Fruit fly (Drosophila melanogaster) whole organism, embryonic: ENCODE measurements around the gene CG10621.

Experiments used
- B-H1 ChIP-seq: fragments of 200-800 bp; sonication (Bioruptor generic); IDR thresholded peaks from 3 replicates; pipeline ENCODE4 v1.3.6; 2022; ENCODE audit warnings: missing biosample characterization, missing genetic modification characterization
- Bgb ChIP-seq: fragments of 200-800 bp; sonication (Bioruptor generic); IDR thresholded peaks from 2 replicates; pipeline ENCODE4 v1.3.6; 2022; ENCODE audit warnings: missing biosample characterization, missing genetic modification characterization; ENCODE audit not compliant: partially characterized antibody
- CG12299 ChIP-seq: fragments of 200-800 bp; sonication (Bioruptor generic); optimal IDR thresholded peaks from 2 replicates; lab custom pipeline; 2018; ENCODE audit warnings: missing biosample characterization, mild to moderate bottlenecking, missing genetic modification characterization
- CG13296 ChIP-seq: fragments of 200-800 bp; sonication (Bioruptor generic); optimal IDR thresholded peaks from 3 replicates; lab custom pipeline; 2018; ENCODE audit warnings: missing biosample characterization, mild to moderate bottlenecking, missing genetic modification characterization
- CG1647 ChIP-seq: fragments of 200-800 bp; sonication (Bioruptor generic); optimal IDR thresholded peaks from 3 replicates; lab custom pipeline; 2016; ENCODE audit warnings: missing biosample characterization, missing genetic modification characterization
- CG2199 ChIP-seq: fragments of 200-800 bp; sonication (Bioruptor generic); IDR thresholded peaks from 3 replicates; pipeline ENCODE4 v1.3.6; 2022; ENCODE audit warnings: missing biosample characterization, missing genetic modification characterization
- CG3065 ChIP-seq: fragments of 200-800 bp; sonication (Bioruptor generic); optimal IDR thresholded peaks from 2 replicates; lab custom pipeline; 2016; ENCODE audit warnings: missing biosample characterization, missing genetic modification characterization
- CG31224 ChIP-seq: fragments of 200-800 bp; sonication (Bioruptor generic); IDR thresholded peaks from 2 replicates; pipeline ENCODE4 v1.3.6; 2022; ENCODE audit warnings: missing biosample characterization, missing genetic modification characterization
- CG3281 ChIP-seq: fragments of 200-800 bp; sonication (Bioruptor generic); optimal IDR thresholded peaks from 3 replicates; lab custom pipeline; 2017; ENCODE audit warnings: missing biosample characterization, mild to moderate bottlenecking, missing genetic modification characterization
- CG34224 ChIP-seq: fragments of 200-800 bp; sonication (Bioruptor generic); IDR thresholded peaks from 3 replicates; pipeline ENCODE4 v1.3.6; 2022; ENCODE audit warnings: missing biosample characterization, missing genetic modification characterization; ENCODE audit not compliant: partially characterized antibody
- CG4424 ChIP-seq: fragments of 200-800 bp; sonication (Bioruptor generic); optimal IDR thresholded peaks from 3 replicates; lab custom pipeline; 2016; ENCODE audit warnings: missing biosample characterization, missing genetic modification characterization
- CG9817 ChIP-seq: fragments of 200-800 bp; sonication (Bioruptor generic); optimal IDR thresholded peaks from 2 replicates; lab custom pipeline; 2018; ENCODE audit warnings: missing biosample characterization, mild to moderate bottlenecking, missing genetic modification characterization, moderate library complexity
- D19A ChIP-seq: fragments of 200-800 bp; optimal IDR thresholded peaks from 3 replicates; lab custom pipeline; 2019; ENCODE audit warnings: missing biosample characterization, mild to moderate bottlenecking, missing genetic modification characterization, moderate library complexity
- Dll ChIP-seq: fragments of 200-800 bp; sonication (Bioruptor generic); IDR thresholded peaks from 4 replicates; pipeline ENCODE4 v1.3.6; 2022; ENCODE audit warnings: missing biosample characterization, missing genetic modification characterization; ENCODE audit not compliant: partially characterized antibody
- Doc3 ChIP-seq: fragments of 200-800 bp; sonication (Bioruptor generic); IDR thresholded peaks from 3 replicates; pipeline ENCODE4 v1.3.6; 2022; ENCODE audit warnings: missing biosample characterization, missing genetic modification characterization; ENCODE audit not compliant: partially characterized antibody
- Ets65A ChIP-seq: fragments of 200-800 bp; sonication (Bioruptor generic); peaks from one replicate; lab custom pipeline; 2016; ENCODE audit warnings: missing biosample characterization, missing genetic modification characterization
- H2.0 ChIP-seq: fragments of 200-800 bp; sonication (Bioruptor generic); IDR thresholded peaks from 2 replicates; pipeline ENCODE4 v1.3.6; 2022; ENCODE audit warnings: missing biosample characterization, missing genetic modification characterization
- Hmr ChIP-seq: fragments of 200-800 bp; sonication (Bioruptor generic); optimal IDR thresholded peaks from 3 replicates; lab custom pipeline; 2017; ENCODE audit warnings: mild to moderate bottlenecking, missing biosample characterization, missing genetic modification reagents, missing genetic modification characterization
- Lhr ChIP-seq: fragments of 200-800 bp; sonication (Bioruptor generic); optimal IDR thresholded peaks from 3 replicates; lab custom pipeline; 2017; ENCODE audit warnings: mild to moderate bottlenecking, missing biosample characterization, missing genetic modification reagents, missing genetic modification characterization
- Mad ChIP-seq: fragments of 200-800 bp; sonication (Bioruptor generic); optimal IDR thresholded peaks from 2 replicates; lab custom pipeline; 2016; ENCODE audit warnings: missing biosample characterization, missing genetic modification characterization
- Myb ChIP-seq: fragments of 200-800 bp; sonication (Bioruptor generic); optimal IDR thresholded peaks from 2 replicates; lab custom pipeline; 2016; ENCODE audit warnings: missing biosample characterization, missing genetic modification characterization
- Opbp ChIP-seq: fragments of 200-800 bp; sonication (Bioruptor generic); IDR thresholded peaks from 3 replicates; pipeline ENCODE4 v1.3.6; 2022; ENCODE audit warnings: missing biosample characterization, missing genetic modification characterization; ENCODE audit not compliant: partially characterized antibody
- Scr ChIP-seq: fragments of 200-800 bp; sonication (Bioruptor generic); IDR thresholded peaks from 2 replicates; pipeline ENCODE4 v1.3.6; 2022; ENCODE audit warnings: missing biosample characterization, missing genetic modification characterization; ENCODE audit not compliant: partially characterized antibody
- Tbp ChIP-seq: fragments of >200 bp; optimal IDR thresholded peaks from 2 replicates; lab custom pipeline; 2018; ENCODE audit warnings: missing biosample characterization, missing genetic modification characterization
- Xbp1 ChIP-seq: fragments of 200-800 bp; sonication (Bioruptor generic); optimal IDR thresholded peaks from 3 replicates; lab custom pipeline; 2016; ENCODE audit warnings: missing biosample characterization, mild to moderate bottlenecking, missing genetic modification characterization
- amos ChIP-seq: fragments of 200-800 bp; sonication (Bioruptor generic); IDR thresholded peaks from 2 replicates; pipeline ENCODE4 v1.3.6; 2022; ENCODE audit warnings: missing biosample characterization, missing genetic modification characterization; ENCODE audit not compliant: partially characterized antibody
- aop ChIP-seq: fragments of 200-800 bp; sonication (Bioruptor generic); IDR thresholded peaks from 2 replicates; pipeline ENCODE4 v1.3.6; 2022; ENCODE audit warnings: missing biosample characterization, missing genetic modification characterization
- cas ChIP-seq: fragments of 200-800 bp; sonication (Bioruptor generic); IDR thresholded peaks from 2 replicates; pipeline ENCODE4 v1.3.6; 2022; ENCODE audit warnings: missing biosample characterization, missing genetic modification characterization
- dm ChIP-seq: fragments of 200-800 bp; sonication (Bioruptor generic); optimal IDR thresholded peaks from 3 replicates; lab custom pipeline; 2016; ENCODE audit warnings: missing biosample characterization, missing genetic modification characterization
- eve ChIP-seq, 2 experiments: fragments of >200 bp; optimal IDR thresholded peaks; 2 replicates each; lab custom pipeline; 2017; ENCODE audit warnings: missing biosample characterization in 2 of 2, missing genetic modification characterization in 2 of 2
- fd64A ChIP-seq: fragments of 200-800 bp; sonication (Bioruptor generic); optimal IDR thresholded peaks from 3 replicates; lab custom pipeline; 2018; ENCODE audit warnings: missing biosample characterization, mild to moderate bottlenecking, missing genetic modification characterization
- grau ChIP-seq: fragments of 200-800 bp; optimal IDR thresholded peaks from 3 replicates; lab custom pipeline; 2019; ENCODE audit warnings: missing biosample characterization, mild to moderate bottlenecking, missing genetic modification characterization, moderate library complexity
- gro ChIP-seq: fragments of 200-800 bp; sonication (Bioruptor generic); optimal IDR thresholded peaks from 2 replicates; lab custom pipeline; 2016; ENCODE audit warnings: missing biosample characterization, missing genetic modification characterization
- hkb ChIP-seq, 2 experiments: fragments of 200-800 bp in 1 of 2; fragments of >200 bp in 1 of 2; sonication (Bioruptor generic) in 1 of 2; IDR thresholded peaks in 1 of 2; optimal IDR thresholded peaks in 1 of 2; 2 replicates each; pipeline versions ENCODE4 v1.3.6 to Lab custom; 2017 to 2022; ENCODE audit warnings: missing biosample characterization in 1 of 2, missing genetic modification characterization in 1 of 2
- maf-S ChIP-seq: fragments of 200-800 bp; sonication (Bioruptor generic); optimal IDR thresholded peaks from 2 replicates; lab custom pipeline; 2016; ENCODE audit warnings: missing biosample characterization, missing genetic modification characterization
- sd ChIP-seq: fragments of 200-800 bp; sonication (Bioruptor generic); optimal IDR thresholded peaks from 3 replicates; lab custom pipeline; 2018; ENCODE audit warnings: missing biosample characterization, mild to moderate bottlenecking, missing genetic modification characterization, moderate library complexity
- sim ChIP-seq: fragments of 200-800 bp; sonication (Bioruptor generic); IDR thresholded peaks from 2 replicates; pipeline ENCODE4 v1.3.6; 2022; ENCODE audit warnings: missing biosample characterization, missing genetic modification characterization
- ssp ChIP-seq: fragments of 200-800 bp; sonication (Bioruptor generic); IDR thresholded peaks from 2 replicates; pipeline ENCODE4 v1.3.6; 2022; ENCODE audit warnings: missing biosample characterization, missing genetic modification characterization
- z ChIP-seq: fragments of 200-800 bp; sonication (Bioruptor generic); IDR thresholded peaks from 3 replicates; pipeline ENCODE4 v1.3.6; 2022; ENCODE audit warnings: missing biosample characterization, missing genetic modification characterization
- zen ChIP-seq: fragments of 200-800 bp; sonication (Bioruptor generic); optimal IDR thresholded peaks from 3 replicates; lab custom pipeline; 2018; ENCODE audit warnings: missing biosample characterization, mild to moderate bottlenecking, missing genetic modification characterization, moderate library complexity

Gene CG10621

dm6 chr2L:18985201-18986124, 31.2 kb upstream of the CG10621 start (continued):
- TF ChIP-seq Mad (no peak), CG3065 (no peak), Tbp (no peak), D19A (tag; lab: Kevin White, UChicago) (no peak), z (GFP tag; lab: Robert Waterston, UW) (no peak), cas (GFP tag; lab: Robert Waterston, UW) (no peak), sd (tag; lab: Kevin White, UChicago) (peak; percentile 42), fd64A (GFP tag; lab: Kevin White, UChicago) (no peak), Bgb (GFP tag; lab: Robert Waterston, UW) (no peak), ssp (GFP tag; lab: Robert Waterston, UW) (no peak), CG1647 (GFP tag; lab: Kevin White, UChicago) (no peak), dm (GFP tag; lab: Kevin White, UChicago) (no peak), sim (GFP tag; lab: Robert Waterston, UW) (no peak), gro (GFP tag; lab: Kevin White, UChicago) (no peak), Lhr (GFP tag; lab: Kevin White, UChicago) (no peak), CG2199 (peak; percentile 49; the same call in 1 of the 3 replicates), CG31224 (GFP tag; lab: Robert Waterston, UW) (no peak), Hmr (GFP tag; lab: Kevin White, UChicago) (peak; percentile 38), CG3281 (GFP tag; lab: Kevin White, UChicago) (no peak), Dll (GFP tag; lab: Robert Waterston, UW) (no peak), zen (no peak), eve (GFP tag; optimal IDR thresholded peaks at IDR 0.05; lab: Kevin White, UChicago) (no peak), grau (tag; lab: Kevin White, UChicago) (peak; percentile 71), CG4424 (no peak), B-H1 (GFP tag; lab: Robert Waterston, UW) (no peak), Doc3 (GFP tag; lab: Robert Waterston, UW) (no peak), CG13296 (GFP tag; lab: Kevin White, UChicago) (no peak), Scr (GFP tag; lab: Robert Waterston, UW) (no peak), CG9817 (tag; lab: Kevin White, UChicago) (no peak), hkb (optimal IDR thresholded peaks at IDR 0.05; lab: Kevin White, UChicago) (no peak), hkb (GFP tag; IDR thresholded peaks at IDR 0.05; lab: Robert Waterston, UW) (0 out of 2 replicates have a peak, but pooled peaks have one; percentile 13), CG12299 (tag; lab: Kevin White, UChicago) (no peak), aop (GFP tag; lab: Robert Waterston, UW) (no peak), Myb (no peak), maf-S (GFP tag; lab: Kevin White, UChicago) (no peak), Opbp (GFP tag; lab: Robert Waterston, UW) (no peak), Xbp1 (GFP tag; lab: Kevin White, UChicago) (no peak), H2.0 (GFP tag; lab: Robert Waterston, UW) (no peak), amos (GFP tag; lab: Robert Waterston, UW) (no peak), Ets65A (GFP tag; lab: Kevin White, UChicago) (peak; percentile 8), CG34224 (GFP tag; lab: Robert Waterston, UW) (no peak)
